Fruit fly (Drosophila melanogaster) whole organism, embryonic: ENCODE data around the gene Trm1.
A peak's percentile ranks its signal among the peaks of the same experiment; 100 is the strongest.

Experiments used
- BtbVII ChIP-seq: fragments of 200-800 bp; sonication (Bioruptor generic); optimal IDR thresholded peaks from 3 replicates; lab custom pipeline; 2017; ENCODE audit warnings: missing biosample characterization, mild to moderate bottlenecking, missing genetic modification characterization
- CG10147 ChIP-seq: fragments of 200-800 bp; sonication (Bioruptor generic); optimal IDR thresholded peaks from 2 replicates; lab custom pipeline; 2019; ENCODE audit warnings: missing biosample characterization, mild to moderate bottlenecking, missing genetic modification characterization, moderate library complexity
- CG1024 ChIP-seq: fragments of 200-800 bp; sonication (Bioruptor generic); IDR thresholded peaks from 2 replicates; pipeline ENCODE4 v1.3.6; 2022; ENCODE audit warnings: missing biosample characterization, missing genetic modification characterization
- CG11504 ChIP-seq: fragments of 200-800 bp; sonication (Bioruptor generic); optimal IDR thresholded peaks from 3 replicates; lab custom pipeline; 2019; ENCODE audit warnings: missing biosample characterization, mild to moderate bottlenecking, missing genetic modification characterization, moderate library complexity
- CG11560 ChIP-seq: fragments of 200-800 bp; sonication (Bioruptor generic); IDR thresholded peaks from 3 replicates; pipeline ENCODE4 v1.3.6; 2022; ENCODE audit warnings: missing biosample characterization, missing genetic modification characterization
- CG11696 ChIP-seq: fragments of 200-800 bp; sonication (Bioruptor generic); IDR thresholded peaks from 2 replicates; pipeline ENCODE4 v1.3.6; 2022; ENCODE audit warnings: missing biosample characterization, missing genetic modification characterization
- CG12071 ChIP-seq: fragments of 200-800 bp; sonication (Bioruptor generic); optimal IDR thresholded peaks from 3 replicates; lab custom pipeline; 2018; ENCODE audit warnings: missing biosample characterization, mild to moderate bottlenecking, missing genetic modification characterization
- CG12299 ChIP-seq: fragments of 200-800 bp; sonication (Bioruptor generic); optimal IDR thresholded peaks from 2 replicates; lab custom pipeline; 2018; ENCODE audit warnings: missing biosample characterization, mild to moderate bottlenecking, missing genetic modification characterization
- CG13123 ChIP-seq: fragments of 200-800 bp; sonication (Bioruptor generic); optimal IDR thresholded peaks from 2 replicates; lab custom pipeline; 2016; ENCODE audit warnings: missing biosample characterization, missing genetic modification characterization
- CG13624 ChIP-seq: fragments of 200-800 bp; sonication (Bioruptor generic); optimal IDR thresholded peaks from 2 replicates; lab custom pipeline; 2016; ENCODE audit warnings: missing biosample characterization, missing genetic modification characterization
- CG13894 ChIP-seq: fragments of 200-800 bp; sonication (Bioruptor generic); optimal IDR thresholded peaks from 3 replicates; lab custom pipeline; 2018; ENCODE audit warnings: missing biosample characterization, mild to moderate bottlenecking, missing genetic modification characterization, moderate library complexity
- CG14710 ChIP-seq: fragments of 200-800 bp; sonication (Bioruptor generic); optimal IDR thresholded peaks from 3 replicates; lab custom pipeline; 2019; ENCODE audit warnings: missing biosample characterization, mild to moderate bottlenecking, missing genetic modification characterization, moderate library complexity
- CG15269 ChIP-seq: fragments of 200-800 bp; sonication (Bioruptor generic); optimal IDR thresholded peaks from 2 replicates; lab custom pipeline; 2018; ENCODE audit warnings: missing biosample characterization, mild to moderate bottlenecking, missing genetic modification characterization, moderate library complexity
- CG17385 ChIP-seq: fragments of 200-800 bp; sonication (Bioruptor generic); optimal IDR thresholded peaks from 3 replicates; lab custom pipeline; 2018; ENCODE audit warnings: missing biosample characterization, mild to moderate bottlenecking, missing genetic modification characterization
- CG17612 ChIP-seq: fragments of 200-800 bp; sonication (Bioruptor generic); IDR thresholded peaks from 2 replicates; pipeline ENCODE4 v1.3.6; 2022; ENCODE audit warnings: missing biosample characterization, missing genetic modification characterization
- CG2889 ChIP-seq: fragments of 200-800 bp; sonication (Bioruptor generic); IDR thresholded peaks from 3 replicates; pipeline ENCODE4 v1.3.6; 2022; ENCODE audit warnings: missing biosample characterization, missing genetic modification characterization
- CG32767 ChIP-seq: fragments of 200-800 bp; sonication (Bioruptor generic); IDR thresholded peaks from 2 replicates; pipeline ENCODE4 v1.3.6; 2022; ENCODE audit warnings: missing biosample characterization, missing genetic modification characterization
- CG3281 ChIP-seq: fragments of 200-800 bp; sonication (Bioruptor generic); optimal IDR thresholded peaks from 3 replicates; lab custom pipeline; 2017; ENCODE audit warnings: missing biosample characterization, mild to moderate bottlenecking, missing genetic modification characterization
- CG3847 ChIP-seq: fragments of 200-800 bp; sonication (Bioruptor generic); IDR thresholded peaks from 2 replicates; pipeline ENCODE4 v1.3.6; 2022; ENCODE audit warnings: missing biosample characterization, missing genetic modification characterization
- CG6689 ChIP-seq: fragments of 200-800 bp; sonication (Bioruptor generic); IDR thresholded peaks from 2 replicates; pipeline ENCODE4 v1.3.6; 2022; ENCODE audit warnings: missing biosample characterization, missing genetic modification characterization
- CG7556 ChIP-seq: fragments of 200-800 bp; sonication (Bioruptor generic); optimal IDR thresholded peaks from 2 replicates; lab custom pipeline; 2017; ENCODE audit warnings: missing biosample characterization, mild to moderate bottlenecking, missing genetic modification characterization
- CG7928 ChIP-seq: fragments of 200-800 bp; sonication (Bioruptor generic); optimal IDR thresholded peaks from 2 replicates; lab custom pipeline; 2017; ENCODE audit warnings: missing biosample characterization, mild to moderate bottlenecking, missing genetic modification characterization
- CG9609 ChIP-seq: fragments of 200-800 bp; sonication (Bioruptor generic); optimal IDR thresholded peaks from 3 replicates; lab custom pipeline; 2016; ENCODE audit warnings: missing biosample characterization, missing genetic modification characterization
- Drgx ChIP-seq: fragments of 200-800 bp; sonication (Bioruptor generic); IDR thresholded peaks from 2 replicates; pipeline ENCODE4 v1.3.6; 2022; ENCODE audit warnings: missing biosample characterization, missing genetic modification characterization
- Hey ChIP-seq: fragments of 200-800 bp; sonication (Bioruptor generic); optimal IDR thresholded peaks from 3 replicates; lab custom pipeline; 2018; ENCODE audit warnings: missing biosample characterization, mild to moderate bottlenecking, missing genetic modification characterization
- Med ChIP-seq: fragments of 200-800 bp; sonication (Bioruptor generic); peaks from one replicate; lab custom pipeline; 2016; ENCODE audit warnings: missing biosample characterization, missing genetic modification characterization, mild to moderate bottlenecking, inconsistent platforms, moderate library complexity
- NC2β ChIP-seq: fragments of 200-800 bp; sonication (Bioruptor generic); optimal IDR thresholded peaks from 2 replicates; lab custom pipeline; 2016; ENCODE audit warnings: missing biosample characterization, missing genetic modification characterization
- NfI ChIP-seq: fragments of 200-800 bp; sonication (Bioruptor generic); optimal IDR thresholded peaks from 3 replicates; lab custom pipeline; 2018; ENCODE audit warnings: missing biosample characterization, mild to moderate bottlenecking, missing genetic modification characterization, moderate library complexity
- Sox100B ChIP-seq: fragments of 200-800 bp; sonication (Bioruptor generic); optimal IDR thresholded peaks from 3 replicates; lab custom pipeline; 2018; ENCODE audit warnings: missing biosample characterization, mild to moderate bottlenecking, missing genetic modification characterization
- Taf1 ChIP-seq: fragments of 200-800 bp; sonication (Bioruptor generic); IDR thresholded peaks from 2 replicates; pipeline ENCODE4 v1.3.6; 2022; ENCODE audit warnings: missing biosample characterization, missing genetic modification characterization
- caup ChIP-seq: fragments of 200-800 bp; sonication (Bioruptor generic); optimal IDR thresholded peaks from 3 replicates; lab custom pipeline; 2017; ENCODE audit warnings: missing biosample characterization, mild to moderate bottlenecking, missing genetic modification characterization, moderate library complexity; ENCODE audit not compliant: severe bottlenecking
- chinmo ChIP-seq: fragments of 200-800 bp; sonication (Bioruptor generic); IDR thresholded peaks from 4 replicates; pipeline ENCODE4 v1.3.6; 2022; ENCODE audit warnings: missing biosample characterization, missing genetic modification characterization; ENCODE audit not compliant: partially characterized antibody
- corto ChIP-seq: fragments of 200-800 bp; sonication (Bioruptor generic); optimal IDR thresholded peaks from 2 replicates; lab custom pipeline; 2016; ENCODE audit warnings: missing biosample characterization, mild to moderate bottlenecking, missing genetic modification characterization, moderate library complexity
- da ChIP-seq: fragments of 200-800 bp; sonication (Bioruptor generic); optimal IDR thresholded peaks from 2 replicates; lab custom pipeline; 2016; ENCODE audit warnings: missing biosample characterization, missing genetic modification characterization
- en ChIP-seq: fragments of 200-800 bp; sonication (Bioruptor generic); optimal IDR thresholded peaks from 2 replicates; lab custom pipeline; 2016; ENCODE audit warnings: missing biosample characterization, missing genetic modification characterization
- hkb ChIP-seq, 2 experiments: fragments of 200-800 bp in 1 of 2; fragments of >200 bp in 1 of 2; sonication (Bioruptor generic) in 1 of 2; IDR thresholded peaks in 1 of 2; optimal IDR thresholded peaks in 1 of 2; 2 replicates each; pipeline versions ENCODE4 v1.3.6 to Lab custom; 2017 to 2022; ENCODE audit warnings: missing biosample characterization in 1 of 2, missing genetic modification characterization in 1 of 2
- klu ChIP-seq: fragments of 200-800 bp; sonication (Bioruptor generic); IDR thresholded peaks from 2 replicates; pipeline ENCODE4 v1.3.6; 2022; ENCODE audit warnings: missing biosample characterization, missing genetic modification characterization
- lola ChIP-seq, 3 experiments: fragments of >200 bp in 2 of 3; fragments of 200-800 bp in 1 of 3; sonication (Bioruptor generic) in 1 of 3; optimal IDR thresholded peaks; 2 replicates each; lab custom pipeline; 2017 to 2019; ENCODE audit warnings: missing biosample characterization in 3 of 3, missing genetic modification characterization in 3 of 3, mild to moderate bottlenecking in 1 of 3, moderate library complexity in 1 of 3
- maf-S ChIP-seq: fragments of 200-800 bp; sonication (Bioruptor generic); optimal IDR thresholded peaks from 2 replicates; lab custom pipeline; 2016; ENCODE audit warnings: missing biosample characterization, missing genetic modification characterization
- nerfin-2 ChIP-seq: fragments of 200-800 bp; sonication (Bioruptor generic); IDR thresholded peaks from 2 replicates; pipeline ENCODE4 v1.3.6; 2022; ENCODE audit warnings: missing biosample characterization, missing genetic modification characterization; ENCODE audit not compliant: partially characterized antibody
- pb ChIP-seq: fragments of 200-800 bp; sonication (Bioruptor generic); optimal IDR thresholded peaks from 3 replicates; lab custom pipeline; 2016; ENCODE audit warnings: missing biosample characterization, missing genetic modification characterization
- pho ChIP-seq: fragments of 200-800 bp; sonication (Bioruptor generic); optimal IDR thresholded peaks from 2 replicates; lab custom pipeline; 2016; ENCODE audit warnings: missing biosample characterization, missing genetic modification characterization
- psq ChIP-seq: fragments of 200-800 bp; sonication (Bioruptor generic); optimal IDR thresholded peaks from 2 replicates; lab custom pipeline; 2017; ENCODE audit warnings: missing biosample characterization, missing genetic modification characterization
- row ChIP-seq: fragments of 200-800 bp; sonication (Bioruptor generic); IDR thresholded peaks from 3 replicates; pipeline ENCODE4 v1.3.6; 2022; ENCODE audit warnings: missing biosample characterization, missing genetic modification characterization
- stc ChIP-seq: fragments of 200-800 bp; sonication (Bioruptor generic); IDR thresholded peaks from 2 replicates; pipeline ENCODE4 v1.3.6; 2022; ENCODE audit warnings: missing biosample characterization, missing genetic modification characterization
- unc-4 ChIP-seq: fragments of 200-800 bp; sonication (Bioruptor generic); IDR thresholded peaks from 2 replicates; pipeline ENCODE4 v1.3.6; 2022; ENCODE audit warnings: missing biosample characterization, missing genetic modification characterization; ENCODE audit not compliant: partially characterized antibody

Trm1 gene

DNA sequence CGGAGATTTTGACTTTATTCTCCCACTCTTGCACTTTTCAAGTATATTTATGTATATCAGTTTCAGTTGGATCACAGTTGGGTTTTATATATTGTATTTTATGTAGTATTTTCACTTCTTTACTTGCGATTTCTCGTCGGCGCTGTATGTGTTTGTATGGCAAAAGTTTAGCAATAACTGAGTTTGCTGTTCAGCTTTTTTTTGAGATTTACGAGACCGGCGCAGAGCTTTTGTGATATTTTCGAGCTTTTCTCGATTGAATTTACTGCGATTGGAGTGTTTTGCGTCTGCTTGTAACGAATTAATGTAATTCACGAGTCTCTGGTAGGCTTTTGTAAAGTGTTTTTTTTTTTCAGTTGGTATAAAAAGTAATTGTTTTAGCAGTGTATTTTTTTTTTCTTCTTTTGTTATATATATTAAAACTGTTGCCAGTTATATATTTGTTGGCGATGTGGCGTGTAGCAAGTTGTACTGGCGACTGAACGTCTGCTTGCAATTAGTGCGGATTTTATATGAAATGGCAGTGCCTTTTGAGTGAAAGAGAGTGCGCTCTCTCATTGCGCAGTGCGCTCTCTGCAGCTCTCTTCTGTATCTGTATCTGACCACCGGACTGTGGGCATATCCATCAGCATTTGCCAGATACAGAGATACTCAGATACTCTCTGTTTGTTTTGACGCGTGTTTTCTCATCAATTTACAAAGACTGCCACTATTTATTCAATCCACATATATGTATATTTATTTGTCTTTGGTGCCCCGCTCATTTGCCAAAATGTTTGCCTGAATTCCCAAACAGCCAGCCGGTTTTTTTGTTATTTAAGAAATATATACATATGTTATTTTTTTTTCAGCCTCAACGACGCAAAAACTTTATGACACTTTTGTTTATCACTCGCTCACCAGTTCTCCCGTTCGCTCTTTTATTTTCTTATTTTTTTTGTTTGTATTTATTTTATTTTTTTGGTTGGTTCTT lies 33.2 kb downstream of the Trm1 start (continued):
- no peak for TF ChIP-seq Taf1 (GFP tag; lab: Robert Waterston, UW)
- no peak for TF ChIP-seq psq
- TF ChIP-seq nerfin-2 (GFP tag; lab: Robert Waterston, UW): no peak
- peak; percentile 44 for TF ChIP-seq CG14710
- peak; percentile 85 for TF ChIP-seq caup (GFP tag; lab: Kevin White, UChicago)
- peak; percentile 69 for TF ChIP-seq CG10147 (GFP tag; lab: Kevin White, UChicago)
- TF ChIP-seq CG11504 (tag; lab: Kevin White, UChicago): peak; percentile 46
- peak; percentile 56 for TF ChIP-seq CG15269
- TF ChIP-seq CG11560: no peak
- peak; percentile 68; the same call in 1 of the 2 replicates for TF ChIP-seq stc (GFP tag; lab: Robert Waterston, UW)
- TF ChIP-seq CG13894 (tag; lab: Kevin White, UChicago): peak; percentile 93
- TF ChIP-seq row (GFP tag; lab: Robert Waterston, UW): 0 out of 3 replicates have a peak, but pooled peaks have one; percentile 22
- no peak for TF ChIP-seq hkb (optimal IDR thresholded peaks at IDR 0.05; lab: Kevin White, UChicago)
- TF ChIP-seq hkb (GFP tag; IDR thresholded peaks at IDR 0.05; lab: Robert Waterston, UW): peak; percentile 73
- 0 out of 2 replicates have a peak, but pooled peaks have one; percentile 15 for TF ChIP-seq CG6689 (GFP tag; lab: Robert Waterston, UW)
- TF ChIP-seq Drgx (GFP tag; lab: Robert Waterston, UW): 0 out of 2 replicates have a peak, but pooled peaks have one; percentile 47
- TF ChIP-seq lola (GFP tag; optimal IDR thresholded peaks at IDR 0.05; lab: Kevin White, UChicago): peak in 1 of 3 experiments; percentile 19
- no peak for TF ChIP-seq pb
- peak; percentile 88 for TF ChIP-seq BtbVII (GFP tag; lab: Kevin White, UChicago)
- TF ChIP-seq klu: no peak
- TF ChIP-seq NC2β (GFP tag; lab: Kevin White, UChicago): peak; percentile 59
- peak; percentile 86 for TF ChIP-seq CG3281
- TF ChIP-seq pho (GFP tag; lab: Kevin White, UChicago): peak; percentile 35
- 0 out of 2 replicates have a peak, but pooled peaks have one; percentile 15 for TF ChIP-seq CG3847
- TF ChIP-seq da (GFP tag; lab: Kevin White, UChicago): no peak
- peak; percentile 29; the same call in 1 of the 2 replicates for TF ChIP-seq unc-4
- peak; percentile 70 for TF ChIP-seq CG17385 (GFP tag; lab: Kevin White, UChicago)
- peak; percentile 73 for TF ChIP-seq Hey
- no peak for TF ChIP-seq CG2889 (GFP tag; lab: Robert Waterston, UW)
- TF ChIP-seq chinmo (GFP tag; lab: Robert Waterston, UW): peak; percentile 93; the same call in 2 of the 4 replicates
- peak; percentile 38; the same call in 1 of the 2 replicates for TF ChIP-seq CG1024
- TF ChIP-seq en (GFP tag; lab: Kevin White, UChicago): no peak
- no peak for TF ChIP-seq CG17612 (GFP tag; lab: Robert Waterston, UW)
- peak; percentile 61 for TF ChIP-seq corto (GFP tag; lab: Kevin White, UChicago)
- peak; percentile 83; the same call in 1 of the 2 replicates for TF ChIP-seq CG32767 (GFP tag; lab: Robert Waterston, UW)
- peak; percentile 18 for TF ChIP-seq maf-S (GFP tag; lab: Kevin White, UChicago)
- peak; percentile 57 for TF ChIP-seq Sox100B (GFP tag; lab: Kevin White, UChicago)
- TF ChIP-seq CG12299: peak; percentile 72
- peak; percentile 94 for TF ChIP-seq Med
- peak; percentile 61 for TF ChIP-seq CG7556 (GFP tag; lab: Kevin White, UChicago)
- peak; percentile 47 for TF ChIP-seq NfI (GFP tag; lab: Kevin White, UChicago)
- TF ChIP-seq CG13123 (GFP tag; lab: Kevin White, UChicago): peak; percentile 31
- TF ChIP-seq CG12071 (GFP tag; lab: Kevin White, UChicago): peak; percentile 77
- no peak for TF ChIP-seq CG7928 (GFP tag; lab: Kevin White, UChicago)
- peak; percentile 86 for TF ChIP-seq CG13624 (GFP tag; lab: Kevin White, UChicago)
- TF ChIP-seq CG11696: 0 out of 2 replicates have a peak, but pooled peaks have one; percentile 38
- TF ChIP-seq CG9609 (GFP tag; lab: Kevin White, UChicago): no peak
